Worm (Caenorhabditis elegans): Measurements from ENCODE around the gene srbc-79.

- no peak for TF ChIP-seq mml-1 (tag; optimal IDR thresholded peaks at IDR 0.05)
- no peak for TF ChIP-seq fkh-10 (GFP tag; optimal IDR thresholded peaks at IDR 0.05)
- no peak for TF ChIP-seq fos-1 (tag; optimal IDR thresholded peaks at IDR 0.05)
- TF ChIP-seq nhr-77 (tag; optimal IDR thresholded peaks at IDR 0.05) = no peak
- TF ChIP-seq unc-62 (GFP tag; optimal IDR thresholded peaks at IDR 0.05) = no peak
- no peak for TF ChIP-seq ceh-16 (tag; optimal IDR thresholded peaks at IDR 0.05)
- no peak for TF ChIP-seq mdl-1 (tag; optimal IDR thresholded peaks at IDR 0.05)
- no peak for TF ChIP-seq nhr-76 (tag; optimal IDR thresholded peaks at IDR 0.05)
- no peak for TF ChIP-seq nhr-237 (tag; optimal IDR thresholded peaks at IDR 0.05)
- no peak for TF ChIP-seq hmg-11 (tag; optimal IDR thresholded peaks at IDR 0.05)
- TF ChIP-seq tbx-2 (tag; optimal IDR thresholded peaks at IDR 0.05) = no peak
- TF ChIP-seq nhr-25 (tag; optimal IDR thresholded peaks at IDR 0.05) = no peak
These were observed 46.4 kb downstream of the srbc-79 start for ce11 chrV:20445898-20446297.
